Fruit fly (Drosophila melanogaster): Measurements from ENCODE around the gene CG9541.

- TF ChIP-seq h (optimal IDR thresholded peaks at IDR 0.05) (no peak), insv (optimal IDR thresholded peaks at IDR 0.05) (no peak), ttk (optimal IDR thresholded peaks at IDR 0.05) (no peak)
Observed at dm6 chr2L:8941736-8942337, 33.4 kb downstream of the CG9541 start, which contains the start of gene Argl.
